Worm (Caenorhabditis elegans) whole organism, L1 larva: ENCODE data around the gene nhr-1.

Experiments
- C04F5.9 ChIP-seq: sonication (generic microtip); optimal IDR thresholded peaks from 2 replicates; lab custom pipeline; 2016; ENCODE audit warnings: missing genetic modification characterization, missing compliant biosample characterization
- C34B4.2 ChIP-seq: sonication (generic microtip); optimal IDR thresholded peaks from 2 replicates; lab custom pipeline; 2017; ENCODE audit warnings: mild to moderate bottlenecking, missing genetic modification characterization, missing compliant biosample characterization
- F16B12.6 ChIP-seq: fragments of 150-350 bp; optimal IDR thresholded peaks from 2 replicates; lab custom pipeline; 2014; ENCODE audit warnings: missing biosample characterization, missing genetic modification characterization
- aly-2 ChIP-seq: fragments of 150-350 bp; optimal IDR thresholded peaks from 2 replicates; lab custom pipeline; 2014; ENCODE audit warnings: missing biosample characterization, missing genetic modification characterization
- blmp-1 ChIP-seq: fragments of 150-350 bp; optimal IDR thresholded peaks from 2 replicates; lab custom pipeline; 2014; ENCODE audit warnings: missing biosample characterization, missing genetic modification characterization
- ceh-8 ChIP-seq: fragments of 200-800 bp; sonication (Bioruptor generic); optimal IDR thresholded peaks from 2 replicates; lab custom pipeline; 2018; ENCODE audit warnings: mild to moderate bottlenecking, missing genetic modification characterization, moderate library complexity, missing compliant biosample characterization
- ceh-82 ChIP-seq, 3 experiments: fragments of 150-350 bp in 1 of 3; sonication (generic microtip) in 2 of 3; optimal IDR thresholded peaks; 2 replicates each; lab custom pipeline; 2014 to 2017; ENCODE audit warnings: missing biosample characterization in 3 of 3, missing genetic modification characterization in 3 of 3
- ceh-88 ChIP-seq: fragments of 200-800 bp; sonication (Bioruptor generic); IDR thresholded peaks from 2 replicates; pipeline ENCODE4 v1.3.6; 2022; ENCODE audit warnings: missing genetic modification characterization, missing compliant biosample characterization
- ceh-90 ChIP-seq: sonication (generic microtip); optimal IDR thresholded peaks from 2 replicates; lab custom pipeline; 2016; ENCODE audit warnings: missing genetic modification characterization, missing compliant biosample characterization
- ces-1 ChIP-seq: fragments of 150-350 bp; optimal IDR thresholded peaks from 2 replicates; lab custom pipeline; 2014; ENCODE audit warnings: missing biosample characterization, missing genetic modification reagents, missing genetic modification characterization
- dpl-1 ChIP-seq, 3 experiments: fragments of 150-350 bp in 2 of 3; sonication (generic microtip) in 1 of 3; optimal IDR thresholded peaks; 2 replicates each; lab custom pipeline; 2014 to 2017; ENCODE audit warnings: missing biosample characterization in 3 of 3, missing genetic modification characterization in 3 of 3, missing genetic modification reagents in 3 of 3
- fkh-10 ChIP-seq: sonication (generic microtip); optimal IDR thresholded peaks from 2 replicates; lab custom pipeline; 2017; ENCODE audit warnings: missing biosample characterization, missing genetic modification reagents, missing genetic modification characterization
- hlh-17 ChIP-seq: fragments of 200-800 bp; sonication (Bioruptor generic); optimal IDR thresholded peaks from 2 replicates; lab custom pipeline; 2018; ENCODE audit warnings: missing genetic modification characterization, mild to moderate bottlenecking, missing compliant biosample characterization, moderate library complexity, borderline replicate concordance
- irx-1 ChIP-seq: sonication (generic microtip); optimal IDR thresholded peaks from 2 replicates; lab custom pipeline; 2016; ENCODE audit warnings: missing genetic modification characterization, missing compliant biosample characterization
- jun-1 ChIP-seq: fragments of 150-350 bp; optimal IDR thresholded peaks from 2 replicates; lab custom pipeline; 2014; ENCODE audit warnings: missing biosample characterization, missing genetic modification reagents, missing genetic modification characterization
- lin-13 ChIP-seq: fragments of 150-350 bp; optimal IDR thresholded peaks from 2 replicates; lab custom pipeline; 2014; ENCODE audit warnings: missing biosample characterization, missing genetic modification reagents, missing genetic modification characterization
- lin-14 ChIP-seq: fragments of 200-800 bp; sonication (Bioruptor generic); optimal IDR thresholded peaks from 2 replicates; lab custom pipeline; 2018; ENCODE audit warnings: mild to moderate bottlenecking, missing genetic modification characterization, moderate library complexity, missing compliant biosample characterization
- lin-15B ChIP-seq: fragments of 150-350 bp; sonication (generic microtip); optimal IDR thresholded peaks from 3 replicates; lab custom pipeline; 2014; ENCODE audit warnings: missing biosample characterization, missing genetic modification characterization
- lin-39 ChIP-seq: fragments of 150-350 bp; optimal IDR thresholded peaks from 2 replicates; lab custom pipeline; 2014; ENCODE audit warnings: missing biosample characterization, missing genetic modification reagents, missing genetic modification characterization
- lsy-2 ChIP-seq, 2 experiments: fragments of 150-350 bp; optimal IDR thresholded peaks; 2 replicates each; lab custom pipeline; 2014; ENCODE audit warnings: missing biosample characterization in 2 of 2, missing genetic modification characterization in 2 of 2
- mef-2 ChIP-seq: fragments of 150-350 bp; optimal IDR thresholded peaks from 2 replicates; lab custom pipeline; 2014; ENCODE audit warnings: missing biosample characterization, missing genetic modification characterization
- mep-1 ChIP-seq: fragments of 150-350 bp; optimal IDR thresholded peaks from 2 replicates; lab custom pipeline; 2014; ENCODE audit warnings: missing biosample characterization, missing genetic modification characterization
- nhr-11 ChIP-seq: fragments of 150-350 bp; optimal IDR thresholded peaks from 2 replicates; lab custom pipeline; 2014; ENCODE audit warnings: missing biosample characterization, missing genetic modification characterization
- nhr-12 ChIP-seq: sonication (generic microtip); optimal IDR thresholded peaks from 2 replicates; lab custom pipeline; 2017; ENCODE audit warnings: missing biosample characterization, missing genetic modification characterization
- nhr-20 ChIP-seq: sonication (generic microtip); optimal IDR thresholded peaks from 2 replicates; lab custom pipeline; 2016; ENCODE audit warnings: mild to moderate bottlenecking, missing genetic modification characterization, missing compliant biosample characterization
- nhr-237 ChIP-seq: fragments of 150-350 bp; optimal IDR thresholded peaks from 2 replicates; lab custom pipeline; 2014; ENCODE audit warnings: missing biosample characterization, missing genetic modification characterization
- nhr-47 ChIP-seq: sonication (generic microtip); optimal IDR thresholded peaks from 2 replicates; lab custom pipeline; 2016; ENCODE audit warnings: mild to moderate bottlenecking, missing genetic modification characterization, moderate library complexity, missing compliant biosample characterization
- nhr-71 ChIP-seq: sonication (generic microtip); optimal IDR thresholded peaks from 2 replicates; lab custom pipeline; 2016; ENCODE audit warnings: mild to moderate bottlenecking, missing genetic modification characterization, moderate library complexity, missing compliant biosample characterization
- nhr-76 ChIP-seq: sonication (generic microtip); optimal IDR thresholded peaks from 2 replicates; lab custom pipeline; 2017; ENCODE audit warnings: missing biosample characterization, missing genetic modification characterization
- nhr-77 ChIP-seq: fragments of 150-350 bp; optimal IDR thresholded peaks from 2 replicates; lab custom pipeline; 2014; ENCODE audit warnings: missing biosample characterization, missing genetic modification characterization
- nhr-84 ChIP-seq: sonication (generic microtip); optimal IDR thresholded peaks from 2 replicates; lab custom pipeline; 2017; ENCODE audit warnings: missing biosample characterization, missing genetic modification characterization
- nhr-90 ChIP-seq: sonication (generic microtip); optimal IDR thresholded peaks from 2 replicates; lab custom pipeline; 2016; ENCODE audit warnings: mild to moderate bottlenecking, missing genetic modification characterization, missing compliant biosample characterization; ENCODE audit not compliant: poor library complexity
- skn-1 ChIP-seq: fragments of 150-350 bp; optimal IDR thresholded peaks from 2 replicates; lab custom pipeline; 2014; ENCODE audit warnings: missing biosample characterization, missing genetic modification characterization
- snpc-4 ChIP-seq: fragments of 150-350 bp; optimal IDR thresholded peaks from 2 replicates; lab custom pipeline; 2014; ENCODE audit warnings: missing biosample characterization, missing genetic modification characterization
- snu-23 ChIP-seq: sonication (generic microtip); optimal IDR thresholded peaks from 2 replicates; lab custom pipeline; 2016; ENCODE audit warnings: missing genetic modification characterization, missing compliant biosample characterization
- sptf-1 ChIP-seq: fragments of 150-350 bp; optimal IDR thresholded peaks from 2 replicates; lab custom pipeline; 2014; ENCODE audit warnings: missing biosample characterization, missing genetic modification characterization
- sup-37 ChIP-seq: fragments of 200-800 bp; sonication (Bioruptor generic); optimal IDR thresholded peaks from 2 replicates; lab custom pipeline; 2018; ENCODE audit warnings: mild to moderate bottlenecking, missing genetic modification characterization, missing compliant biosample characterization
- tlp-1 ChIP-seq: fragments of 150-350 bp; optimal IDR thresholded peaks from 2 replicates; lab custom pipeline; 2014; ENCODE audit warnings: missing biosample characterization, missing genetic modification characterization
- unc-130 ChIP-seq: fragments of 150-350 bp; optimal IDR thresholded peaks from 2 replicates; lab custom pipeline; 2017; ENCODE audit warnings: missing biosample characterization, missing genetic modification characterization, inconsistent platforms
- unc-98 ChIP-seq: fragments of 200-800 bp; sonication (Bioruptor generic); IDR thresholded peaks from 2 replicates; pipeline ENCODE4 v1.3.6; 2022; ENCODE audit warnings: missing genetic modification characterization, missing compliant biosample characterization
- vab-15 ChIP-seq: sonication (generic microtip); optimal IDR thresholded peaks from 2 replicates; lab custom pipeline; 2017; ENCODE audit warnings: missing genotype, mild to moderate bottlenecking, missing genetic modification characterization, missing compliant biosample characterization
- zag-1 ChIP-seq: fragments of 150-350 bp; optimal IDR thresholded peaks from 2 replicates; lab custom pipeline; 2014; ENCODE audit warnings: missing biosample characterization, missing genetic modification characterization

Gene nhr-1

ce11 chrX:17479694-17480574, 33.9 kb upstream of the nhr-1 start (continued):
- TF ChIP-seq C34B4.2 (tag; lab: Kevin White, UChicago), result peak; percentile 50
- peak; percentile 60 to 70 (median 65) for TF ChIP-seq ceh-82 (tag; optimal IDR thresholded peaks at IDR 0.05; lab: Kevin White, UChicago)
- no peak for TF ChIP-seq lin-15B
- TF ChIP-seq sup-37 (GFP tag; lab: Kevin White, UChicago), result peak; percentile 80
- no peak for TF ChIP-seq ces-1 (GFP tag; lab: Kevin White, UChicago)
- TF ChIP-seq sptf-1 (tag; lab: Kevin White, UChicago), result no peak
- TF ChIP-seq nhr-77 (tag; lab: Kevin White, UChicago), result peak; percentile 19
- peak; percentile 97 for TF ChIP-seq nhr-20
- TF ChIP-seq dpl-1 (GFP tag; optimal IDR thresholded peaks at IDR 0.05; lab: Kevin White, UChicago), result peak; percentile 21 to 25 (median 24)
- TF ChIP-seq ceh-8 (GFP tag; lab: Kevin White, UChicago), result peak; percentile 71
- no peak for TF ChIP-seq ceh-90 (tag; lab: Kevin White, UChicago)
- TF ChIP-seq fkh-10 (GFP tag; lab: Kevin White, UChicago), result peak; percentile 70
- peak; percentile 74; the same call in 1 of the 2 replicates for TF ChIP-seq ceh-88 (GFP tag; lab: Robert Waterston, UW)
- peak; percentile 98 for TF ChIP-seq lin-14 (GFP tag; lab: Kevin White, UChicago)
- TF ChIP-seq nhr-237, result peak; percentile 69
- TF ChIP-seq unc-98, result peak; percentile 56; the same call in 1 of the 2 replicates
- peak; percentile 95 for TF ChIP-seq nhr-47
- peak; percentile 26 for TF ChIP-seq lin-39 (tag; lab: Kevin White, UChicago)
- TF ChIP-seq snu-23, result peak; percentile 95
- TF ChIP-seq nhr-71 (tag; lab: Kevin White, UChicago), result peak; percentile 99
- TF ChIP-seq tlp-1 (tag; lab: Kevin White, UChicago), result no peak
- peak; percentile 75 for TF ChIP-seq skn-1 (tag; lab: Kevin White, UChicago)
- no peak for TF ChIP-seq F16B12.6 (tag; lab: Kevin White, UChicago)
- peak; percentile 67 for TF ChIP-seq unc-130 (tag; lab: Kevin White, UChicago)
- TF ChIP-seq irx-1 (tag; lab: Kevin White, UChicago), result peak; percentile 87
- TF ChIP-seq mef-2 (tag; lab: Kevin White, UChicago), result peak; percentile 81
- no peak for TF ChIP-seq nhr-84 (tag; lab: Kevin White, UChicago)
- no peak for TF ChIP-seq nhr-76
- TF ChIP-seq lsy-2 (tag; optimal IDR thresholded peaks at IDR 0.05; lab: Kevin White, UChicago), result peak; percentile 68 to 70
- TF ChIP-seq C04F5.9 (tag; lab: Kevin White, UChicago), result peak; percentile 27
- no peak for TF ChIP-seq aly-2 (tag; lab: Kevin White, UChicago)
- peak; percentile 26 for TF ChIP-seq snpc-4 (tag; lab: Kevin White, UChicago)
- TF ChIP-seq nhr-11, result peak; percentile 62
- peak; percentile 61 for TF ChIP-seq lin-13 (GFP tag; lab: Kevin White, UChicago)
- peak; percentile 78 for TF ChIP-seq jun-1 (tag; lab: Kevin White, UChicago)
- peak; percentile 99 for TF ChIP-seq blmp-1 (tag; lab: Kevin White, UChicago)
- peak; percentile 48 for TF ChIP-seq vab-15 (tag; lab: Kevin White, UChicago)
- no peak for TF ChIP-seq zag-1 (tag; lab: Kevin White, UChicago)

ce11 chrX:17481892-17482515, 31.9 kb upstream of the nhr-1 start:
- TF ChIP-seq hlh-17 (GFP tag; lab: Kevin White, UChicago) (no peak), skn-1 (tag; lab: Kevin White, UChicago) (peak; percentile 24), nhr-71 (tag; lab: Kevin White, UChicago) (peak; percentile 18), nhr-90 (tag; lab: Kevin White, UChicago) (no peak), nhr-20 (peak; percentile 2), mep-1 (no peak), nhr-47 (peak; percentile 5), unc-130 (tag; lab: Kevin White, UChicago) (no peak), lsy-2 (tag; optimal IDR thresholded peaks at IDR 0.05; lab: Kevin White, UChicago) (peak in 1 of 2 experiments; percentile 10), nhr-12 (tag; lab: Kevin White, UChicago) (no peak)
